Fruit fly (Drosophila melanogaster): Measurements from ENCODE around the gene hook.

dm6 chr2L:19036105-19036714, 2.9 kb upstream of the hook start:
- TF ChIP-seq ovo (GFP tag; optimal IDR thresholded peaks at IDR 0.05) = no peak
- no peak for TF ChIP-seq tj (GFP tag; optimal IDR thresholded peaks at IDR 0.05)
- TF ChIP-seq kay (GFP tag; ENCODE audit: borderline replicate concordance) = no peak
- no peak for TF ChIP-seq pad (GFP tag; optimal IDR thresholded peaks at IDR 0.05)
- no peak for TF ChIP-seq CG7045 (GFP tag; optimal IDR thresholded peaks at IDR 0.05)
- TF ChIP-seq Hr96 (GFP tag; optimal IDR thresholded peaks at IDR 0.05) = no peak
